Fruit fly (Drosophila melanogaster) whole organism, embryonic: Measurements from ENCODE around the gene Cpsf100.

Experiments used
- Atf6 ChIP-seq: fragments of 200-800 bp; sonication (Bioruptor generic); IDR thresholded peaks from 2 replicates; pipeline ENCODE4 v1.3.6; 2022; ENCODE audit warnings: missing biosample characterization, missing genetic modification characterization
- Bdp1 ChIP-seq: fragments of 200-800 bp; sonication (Bioruptor generic); optimal IDR thresholded peaks from 3 replicates; lab custom pipeline; 2016; ENCODE audit warnings: missing biosample characterization, missing genetic modification characterization
- Blimp-1 ChIP-seq: fragments of 200-800 bp; sonication (Bioruptor generic); optimal IDR thresholded peaks from 3 replicates; lab custom pipeline; 2018; ENCODE audit warnings: missing biosample characterization, missing genetic modification characterization, mild to moderate bottlenecking, moderate library complexity, missing genetic modification reagents
- CG10366 ChIP-seq: fragments of 200-800 bp; sonication (Bioruptor generic); IDR thresholded peaks from 2 replicates; pipeline ENCODE4 v1.3.6; 2022; ENCODE audit warnings: missing biosample characterization, missing genetic modification characterization
- CG10654 ChIP-seq: fragments of 200-800 bp; sonication (Bioruptor generic); optimal IDR thresholded peaks from 2 replicates; lab custom pipeline; 2016; ENCODE audit warnings: missing biosample characterization, missing genetic modification characterization
- CG11398 ChIP-seq: fragments of 200-800 bp; sonication (Bioruptor generic); optimal IDR thresholded peaks from 2 replicates; lab custom pipeline; 2016; ENCODE audit warnings: missing biosample characterization, missing genetic modification characterization
- CG15514 ChIP-seq: fragments of 200-800 bp; sonication (Bioruptor generic); optimal IDR thresholded peaks from 3 replicates; lab custom pipeline; 2017; ENCODE audit warnings: missing biosample characterization, missing genetic modification characterization, mild to moderate bottlenecking, moderate library complexity, missing genetic modification reagents
- CG1602 ChIP-seq: fragments of 200-800 bp; sonication (Bioruptor generic); optimal IDR thresholded peaks from 3 replicates; lab custom pipeline; 2016; ENCODE audit warnings: missing biosample characterization, missing genetic modification characterization
- CG17359 ChIP-seq: fragments of 200-800 bp; sonication (Bioruptor generic); optimal IDR thresholded peaks from 3 replicates; lab custom pipeline; 2018; ENCODE audit warnings: missing biosample characterization, mild to moderate bottlenecking, missing genetic modification characterization, moderate library complexity
- CG17361 ChIP-seq: fragments of 200-800 bp; sonication (Bioruptor generic); IDR thresholded peaks from 3 replicates; pipeline ENCODE4 v1.3.6; 2022; ENCODE audit warnings: missing biosample characterization, missing genetic modification characterization
- CG17568 ChIP-seq: fragments of 200-800 bp; sonication (Bioruptor generic); optimal IDR thresholded peaks from 2 replicates; lab custom pipeline; 2018; ENCODE audit warnings: missing biosample characterization, mild to moderate bottlenecking, missing genetic modification characterization, moderate library complexity
- CG2199 ChIP-seq: fragments of 200-800 bp; sonication (Bioruptor generic); IDR thresholded peaks from 3 replicates; pipeline ENCODE4 v1.3.6; 2022; ENCODE audit warnings: missing biosample characterization, missing genetic modification characterization
- CG32772 ChIP-seq: fragments of 200-800 bp; sonication (Bioruptor generic); IDR thresholded peaks from 2 replicates; pipeline ENCODE4 v1.3.6; 2022; ENCODE audit warnings: missing biosample characterization, missing genetic modification characterization
- CG34224 ChIP-seq: fragments of 200-800 bp; sonication (Bioruptor generic); IDR thresholded peaks from 3 replicates; pipeline ENCODE4 v1.3.6; 2022; ENCODE audit warnings: missing biosample characterization, missing genetic modification characterization; ENCODE audit not compliant: partially characterized antibody
- CG34422 ChIP-seq: fragments of 200-800 bp; sonication (Bioruptor generic); IDR thresholded peaks from 3 replicates; pipeline ENCODE4 v1.3.6; 2022; ENCODE audit warnings: missing biosample characterization, missing genetic modification characterization
- CG3838 ChIP-seq: fragments of 200-800 bp; sonication (Bioruptor generic); optimal IDR thresholded peaks from 3 replicates; lab custom pipeline; 2016; ENCODE audit warnings: missing biosample characterization, missing genetic modification characterization
- CG4404 ChIP-seq: fragments of 200-800 bp; sonication (Bioruptor generic); IDR thresholded peaks from 2 replicates; pipeline ENCODE4 v1.3.6; 2022; ENCODE audit warnings: missing biosample characterization, missing genetic modification characterization
- CG6654 ChIP-seq: fragments of 200-800 bp; sonication (Bioruptor generic); optimal IDR thresholded peaks from 2 replicates; lab custom pipeline; 2017; ENCODE audit warnings: missing biosample characterization, mild to moderate bottlenecking, missing genetic modification characterization
- CG7271 ChIP-seq: fragments of 200-800 bp; sonication (Bioruptor generic); optimal IDR thresholded peaks from 2 replicates; lab custom pipeline; 2018; ENCODE audit warnings: missing biosample characterization, mild to moderate bottlenecking, missing genetic modification characterization, moderate library complexity
- CG7786 ChIP-seq: fragments of 200-800 bp; sonication (Bioruptor generic); optimal IDR thresholded peaks from 2 replicates; lab custom pipeline; 2016; ENCODE audit warnings: missing biosample characterization, missing genetic modification characterization
- CG7839 ChIP-seq: fragments of 200-800 bp; sonication (Bioruptor generic); optimal IDR thresholded peaks from 3 replicates; lab custom pipeline; 2018; ENCODE audit warnings: missing biosample characterization, mild to moderate bottlenecking, missing genetic modification characterization, moderate library complexity
- CG7928 ChIP-seq: fragments of 200-800 bp; sonication (Bioruptor generic); optimal IDR thresholded peaks from 2 replicates; lab custom pipeline; 2017; ENCODE audit warnings: missing biosample characterization, mild to moderate bottlenecking, missing genetic modification characterization
- CG7987 ChIP-seq: fragments of 200-800 bp; sonication (Bioruptor generic); optimal IDR thresholded peaks from 2 replicates; lab custom pipeline; 2018; ENCODE audit warnings: missing biosample characterization, mild to moderate bottlenecking, missing genetic modification characterization, moderate library complexity
- CG8290 ChIP-seq, 3 experiments: fragments of 200-800 bp; sonication (Bioruptor generic); optimal IDR thresholded peaks; 2 replicates each; lab custom pipeline; 2016 to 2019; ENCODE audit warnings: missing biosample characterization in 3 of 3, missing genetic modification characterization in 3 of 3, mild to moderate bottlenecking in 2 of 3, moderate library complexity in 1 of 3
- CG9609 ChIP-seq: fragments of 200-800 bp; sonication (Bioruptor generic); optimal IDR thresholded peaks from 3 replicates; lab custom pipeline; 2016; ENCODE audit warnings: missing biosample characterization, missing genetic modification characterization
- E2f1 ChIP-seq: fragments of 200-800 bp; sonication (Bioruptor generic); IDR thresholded peaks from 2 replicates; pipeline ENCODE4 v1.3.6; 2022; ENCODE audit warnings: missing biosample characterization, missing genetic modification characterization
- Mad ChIP-seq: fragments of 200-800 bp; sonication (Bioruptor generic); optimal IDR thresholded peaks from 2 replicates; lab custom pipeline; 2016; ENCODE audit warnings: missing biosample characterization, missing genetic modification characterization
- Max ChIP-seq: fragments of 200-800 bp; sonication (Bioruptor generic); optimal IDR thresholded peaks from 2 replicates; lab custom pipeline; 2016; ENCODE audit warnings: missing biosample characterization, mild to moderate bottlenecking, missing genetic modification characterization
- Neu2 ChIP-seq: fragments of 200-800 bp; sonication (Bioruptor generic); optimal IDR thresholded peaks from 3 replicates; lab custom pipeline; 2016; ENCODE audit warnings: missing biosample characterization, missing genetic modification characterization, borderline replicate concordance
- NfI ChIP-seq: fragments of 200-800 bp; sonication (Bioruptor generic); optimal IDR thresholded peaks from 3 replicates; lab custom pipeline; 2018; ENCODE audit warnings: missing biosample characterization, mild to moderate bottlenecking, missing genetic modification characterization, moderate library complexity
- Rfx ChIP-seq: fragments of 200-800 bp; sonication (Bioruptor generic); IDR thresholded peaks from 2 replicates; pipeline ENCODE4 v1.3.6; 2022; ENCODE audit warnings: missing biosample characterization, missing genetic modification characterization
- Side ChIP-seq: fragments of 200-800 bp; sonication (Bioruptor generic); optimal IDR thresholded peaks from 2 replicates; lab custom pipeline; 2016; ENCODE audit warnings: missing biosample characterization, missing genetic modification characterization
- Sox100B ChIP-seq: fragments of 200-800 bp; sonication (Bioruptor generic); optimal IDR thresholded peaks from 3 replicates; lab custom pipeline; 2018; ENCODE audit warnings: missing biosample characterization, mild to moderate bottlenecking, missing genetic modification characterization
- Sry-δ ChIP-seq: fragments of 200-800 bp; sonication (Bioruptor generic); optimal IDR thresholded peaks from 2 replicates; lab custom pipeline; 2016; ENCODE audit warnings: missing biosample characterization, missing genetic modification characterization
- Taf1 ChIP-seq: fragments of 200-800 bp; sonication (Bioruptor generic); IDR thresholded peaks from 2 replicates; pipeline ENCODE4 v1.3.6; 2022; ENCODE audit warnings: missing biosample characterization, missing genetic modification characterization
- Vsx1 ChIP-seq: fragments of 200-800 bp; sonication (Bioruptor generic); optimal IDR thresholded peaks from 2 replicates; lab custom pipeline; 2017; ENCODE audit warnings: missing biosample characterization, mild to moderate bottlenecking, missing genetic modification characterization, missing genetic modification reagents
- cas ChIP-seq: fragments of 200-800 bp; sonication (Bioruptor generic); IDR thresholded peaks from 2 replicates; pipeline ENCODE4 v1.3.6; 2022; ENCODE audit warnings: missing biosample characterization, missing genetic modification characterization
- caup ChIP-seq: fragments of 200-800 bp; sonication (Bioruptor generic); optimal IDR thresholded peaks from 3 replicates; lab custom pipeline; 2017; ENCODE audit warnings: missing biosample characterization, mild to moderate bottlenecking, missing genetic modification characterization, moderate library complexity; ENCODE audit not compliant: severe bottlenecking
- crp ChIP-seq, 2 experiments: fragments of 200-800 bp; sonication (Bioruptor generic); optimal IDR thresholded peaks; 2 replicates in 1 of 2; 3 replicates in 1 of 2; lab custom pipeline; 2017; ENCODE audit warnings: missing biosample characterization in 2 of 2, missing genetic modification characterization in 2 of 2, mild to moderate bottlenecking in 1 of 2, moderate library complexity in 1 of 2
- grn ChIP-seq: fragments of 200-800 bp; sonication (Bioruptor generic); optimal IDR thresholded peaks from 3 replicates; lab custom pipeline; 2017; ENCODE audit warnings: missing biosample characterization, missing genetic modification characterization
- her ChIP-seq: fragments of 200-800 bp; sonication (Bioruptor generic); optimal IDR thresholded peaks from 2 replicates; lab custom pipeline; 2016; ENCODE audit warnings: missing biosample characterization, missing genetic modification characterization
- hkb ChIP-seq, 2 experiments: fragments of 200-800 bp in 1 of 2; fragments of >200 bp in 1 of 2; sonication (Bioruptor generic) in 1 of 2; IDR thresholded peaks in 1 of 2; optimal IDR thresholded peaks in 1 of 2; 2 replicates each; pipeline versions ENCODE4 v1.3.6 to Lab custom; 2017 to 2022; ENCODE audit warnings: missing biosample characterization in 1 of 2, missing genetic modification characterization in 1 of 2
- pho ChIP-seq: fragments of 200-800 bp; sonication (Bioruptor generic); optimal IDR thresholded peaks from 2 replicates; lab custom pipeline; 2016; ENCODE audit warnings: missing biosample characterization, missing genetic modification characterization
- pros ChIP-seq: fragments of 200-800 bp; sonication (Bioruptor generic); optimal IDR thresholded peaks from 3 replicates; lab custom pipeline; 2019; ENCODE audit warnings: missing biosample characterization, mild to moderate bottlenecking, missing genetic modification characterization, moderate library complexity
- row ChIP-seq: fragments of 200-800 bp; sonication (Bioruptor generic); IDR thresholded peaks from 3 replicates; pipeline ENCODE4 v1.3.6; 2022; ENCODE audit warnings: missing biosample characterization, missing genetic modification characterization
- sc ChIP-seq, 3 experiments: fragments of >200 bp in 2 of 3; fragments of 200-800 bp in 1 of 3; sonication (Bioruptor generic) in 1 of 3; optimal IDR thresholded peaks; 2 replicates in 2 of 3; 3 replicates in 1 of 3; lab custom pipeline; 2017; ENCODE audit warnings: mild to moderate bottlenecking in 1 of 3, missing biosample characterization in 1 of 3, missing genetic modification characterization in 1 of 3, missing genetic modification reagents in 1 of 3
- ttk ChIP-seq: fragments of 200-800 bp; sonication (Bioruptor generic); IDR thresholded peaks from 2 replicates; pipeline ENCODE4 v2.1.2; 2022; ENCODE audit warnings: missing biosample characterization, missing genetic modification characterization

Cpsf100 gene

dm6 chr3R:29068430-29069207 is 34.2 kb downstream of the Cpsf100 start (continued):
- no peak for TF ChIP-seq Neu2 (GFP tag; lab: Kevin White, UChicago)
- TF ChIP-seq caup: peak; percentile 30
- TF ChIP-seq Taf1 (GFP tag; lab: Robert Waterston, UW): 0 out of 2 replicates have a peak, but pooled peaks have one; percentile 15
- peak; percentile 21; the same call in 1 of the 2 replicates for TF ChIP-seq CG10366 (GFP tag; lab: Robert Waterston, UW)
- no peak for TF ChIP-seq CG7786 (GFP tag; lab: Kevin White, UChicago)
- no peak for TF ChIP-seq pros (GFP tag; lab: Kevin White, UChicago)
- peak; percentile 59 for TF ChIP-seq CG7839 (tag; lab: Kevin White, UChicago)
- TF ChIP-seq her (GFP tag; lab: Kevin White, UChicago): peak; percentile 3
- peak; percentile 32 for TF ChIP-seq CG17359 (tag; lab: Kevin White, UChicago)
- no peak for TF ChIP-seq grn (GFP tag; lab: Kevin White, UChicago)
- no peak for TF ChIP-seq CG17568 (GFP tag; lab: Kevin White, UChicago)
- TF ChIP-seq crp (GFP tag; optimal IDR thresholded peaks at IDR 0.05; lab: Kevin White, UChicago): no peak
- 0 out of 2 replicates have a peak, but pooled peaks have one; percentile 17 for TF ChIP-seq E2f1 (GFP tag; lab: Robert Waterston, UW)
- TF ChIP-seq sc (optimal IDR thresholded peaks at IDR 0.05; lab: Kevin White, UChicago): no peak
- TF ChIP-seq sc (GFP tag; optimal IDR thresholded peaks at IDR 0.05; lab: Kevin White, UChicago): no peak
- no peak for TF ChIP-seq CG7928 (GFP tag; lab: Kevin White, UChicago)
- TF ChIP-seq CG4404: 0 out of 2 replicates have a peak, but pooled peaks have one; percentile 31
- TF ChIP-seq CG1602 (GFP tag; lab: Kevin White, UChicago): no peak
- TF ChIP-seq CG7987 (GFP tag; lab: Kevin White, UChicago): no peak
- peak; percentile 72 for TF ChIP-seq Rfx (GFP tag; lab: Robert Waterston, UW)
- peak; percentile 39 for TF ChIP-seq Side
- no peak for TF ChIP-seq Sox100B (GFP tag; lab: Kevin White, UChicago)
- TF ChIP-seq hkb (optimal IDR thresholded peaks at IDR 0.05; lab: Kevin White, UChicago): no peak
- TF ChIP-seq hkb (GFP tag; IDR thresholded peaks at IDR 0.05; lab: Robert Waterston, UW): peak; percentile 57
- no peak for TF ChIP-seq CG8290 (GFP tag; optimal IDR thresholded peaks at IDR 0.05; lab: Kevin White, UChicago)
- TF ChIP-seq CG8290 (tag; optimal IDR thresholded peaks at IDR 0.05; lab: Kevin White, UChicago): peak in 1 of 2 experiments; percentile 75
- no peak for TF ChIP-seq cas
- peak; percentile 35 for TF ChIP-seq CG11398 (GFP tag; lab: Kevin White, UChicago)
- peak; percentile 1 for TF ChIP-seq Sry-δ (GFP tag; lab: Kevin White, UChicago)
- no peak for TF ChIP-seq CG2199 (GFP tag; lab: Robert Waterston, UW)
- no peak for TF ChIP-seq Vsx1 (GFP tag; lab: Kevin White, UChicago)
- TF ChIP-seq CG17361 (GFP tag; lab: Robert Waterston, UW): peak; percentile 32; the same call in 1 of the 3 replicates
- peak; percentile 43 for TF ChIP-seq CG32772
- peak; percentile 39; the same call in 1 of the 2 replicates for TF ChIP-seq ttk
- peak; percentile 72; the same call in 1 of the 3 replicates for TF ChIP-seq CG34422 (GFP tag; lab: Robert Waterston, UW)
- no peak for TF ChIP-seq CG3838 (GFP tag; lab: Kevin White, UChicago)
- 0 out of 2 replicates have a peak, but pooled peaks have one; percentile 30 for TF ChIP-seq Atf6
- peak; percentile 6 for TF ChIP-seq Blimp-1 (GFP tag; lab: Kevin White, UChicago)
- TF ChIP-seq CG10654: peak; percentile 15
- TF ChIP-seq Mad (GFP tag; lab: Kevin White, UChicago): no peak
- TF ChIP-seq pho (GFP tag; lab: Kevin White, UChicago): no peak
- TF ChIP-seq CG9609 (GFP tag; lab: Kevin White, UChicago): no peak
- TF ChIP-seq Max (GFP tag; lab: Kevin White, UChicago): no peak
- no peak for TF ChIP-seq CG7271 (tag; lab: Kevin White, UChicago)
- TF ChIP-seq CG6654 (GFP tag; lab: Kevin White, UChicago): no peak
- TF ChIP-seq Bdp1 (GFP tag; lab: Kevin White, UChicago): peak; percentile 1
- peak; percentile 64 for TF ChIP-seq row (GFP tag; lab: Robert Waterston, UW)
- no peak for TF ChIP-seq CG34224 (GFP tag; lab: Robert Waterston, UW)
- peak; percentile 57 for TF ChIP-seq NfI (GFP tag; lab: Kevin White, UChicago)
- TF ChIP-seq CG15514: peak; percentile 19
